Worm (Caenorhabditis elegans) whole organism, midembryonic: ENCODE measurements around the gene slc-25A10.

Experiments
- cog-1 ChIP-seq: sonication (generic microtip); optimal IDR thresholded peaks from 2 replicates; lab custom pipeline; 2016; ENCODE audit warnings: missing genetic modification characterization, missing compliant biosample characterization
- ref-1 ChIP-seq: fragments of 200-800 bp; sonication (Bioruptor generic); conservative IDR thresholded peaks from 2 replicates; pipeline ENCODE4 v1.3.6; 2022; ENCODE audit warnings: missing genetic modification reagents, missing genetic modification characterization, missing compliant biosample characterization
- tab-1 ChIP-seq: fragments of 200-800 bp; sonication (Bioruptor generic); IDR thresholded peaks from 2 replicates; pipeline ENCODE4 v1.3.6; 2022; ENCODE audit warnings: missing genetic modification characterization, missing compliant biosample characterization

DNA sequence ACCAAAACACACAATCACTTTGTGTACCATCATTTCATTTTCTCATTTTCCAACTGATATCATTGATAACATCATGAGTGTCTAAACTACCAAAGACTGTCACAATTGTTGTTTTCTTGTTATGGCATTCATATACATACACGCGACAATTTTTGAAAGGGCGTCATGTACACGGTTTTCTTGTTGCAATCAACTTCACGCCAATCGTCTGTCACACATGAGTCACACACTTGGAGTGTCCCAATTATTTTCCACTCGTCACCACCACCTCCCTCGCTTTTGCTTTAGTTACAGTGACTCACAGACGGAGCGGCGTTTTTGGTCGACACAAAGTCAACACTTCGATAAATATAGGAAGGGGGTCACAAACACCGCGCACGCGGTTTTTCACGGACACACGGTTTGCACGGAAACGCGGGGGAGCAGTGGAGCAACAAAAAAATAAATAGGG, 22.5 kb upstream of the slc-25A10 start:
- TF ChIP-seq tab-1 (GFP tag; lab: Robert Waterston, UW), result no peak
- no peak for TF ChIP-seq cog-1 (tag; lab: Kevin White, UChicago)
- no peak for TF ChIP-seq ref-1 (GFP tag; lab: Robert Waterston, UW)
